Fruit fly (Drosophila melanogaster) whole organism, embryonic: ENCODE results near the gene Adck5.

ENCODE experiments used
- Awh ChIP-seq: fragments of 200-800 bp; sonication (Bioruptor generic); IDR thresholded peaks from 2 replicates; pipeline ENCODE4, ENCODE4 v1.3.6; 2022; ENCODE audit warnings: missing biosample characterization, missing genetic modification characterization
- B-H1 ChIP-seq: fragments of 200-800 bp; sonication (Bioruptor generic); IDR thresholded peaks from 3 replicates; pipeline ENCODE4 v1.3.6; 2022; ENCODE audit warnings: missing biosample characterization, missing genetic modification characterization
- Bgb ChIP-seq: fragments of 200-800 bp; sonication (Bioruptor generic); IDR thresholded peaks from 2 replicates; pipeline ENCODE4 v1.3.6; 2022; ENCODE audit warnings: missing biosample characterization, missing genetic modification characterization; ENCODE audit not compliant: partially characterized antibody
- CG1024 ChIP-seq: fragments of 200-800 bp; sonication (Bioruptor generic); IDR thresholded peaks from 2 replicates; pipeline ENCODE4 v1.3.6; 2022; ENCODE audit warnings: missing biosample characterization, missing genetic modification characterization
- CG10565 ChIP-seq: fragments of 200-800 bp; sonication (Bioruptor generic); optimal IDR thresholded peaks from 3 replicates; lab custom pipeline; 2016; ENCODE audit warnings: missing biosample characterization, mild to moderate bottlenecking, missing genetic modification characterization
- CG10959 ChIP-seq: fragments of 200-800 bp; sonication (Bioruptor generic); IDR thresholded peaks from 2 replicates; pipeline ENCODE4 v1.3.6; 2022; ENCODE audit warnings: missing biosample characterization, missing genetic modification characterization
- CG14014 ChIP-seq: fragments of 200-800 bp; sonication (Bioruptor generic); IDR thresholded peaks from 2 replicates; pipeline ENCODE4 v1.3.6; 2022; ENCODE audit warnings: missing biosample characterization, missing genetic modification characterization
- CG14710 ChIP-seq: fragments of 200-800 bp; sonication (Bioruptor generic); optimal IDR thresholded peaks from 3 replicates; lab custom pipeline; 2019; ENCODE audit warnings: missing biosample characterization, mild to moderate bottlenecking, missing genetic modification characterization, moderate library complexity
- CG17328 ChIP-seq: fragments of 200-800 bp; sonication (Bioruptor generic); IDR thresholded peaks from 2 replicates; pipeline ENCODE4 v1.3.6; 2022; ENCODE audit warnings: missing biosample characterization, missing genetic modification characterization
- CG17361 ChIP-seq: fragments of 200-800 bp; sonication (Bioruptor generic); IDR thresholded peaks from 3 replicates; pipeline ENCODE4 v1.3.6; 2022; ENCODE audit warnings: missing biosample characterization, missing genetic modification characterization
- CG17385 ChIP-seq: fragments of 200-800 bp; sonication (Bioruptor generic); optimal IDR thresholded peaks from 3 replicates; lab custom pipeline; 2018; ENCODE audit warnings: missing biosample characterization, mild to moderate bottlenecking, missing genetic modification characterization
- CG17568 ChIP-seq: fragments of 200-800 bp; sonication (Bioruptor generic); optimal IDR thresholded peaks from 2 replicates; lab custom pipeline; 2018; ENCODE audit warnings: missing biosample characterization, mild to moderate bottlenecking, missing genetic modification characterization, moderate library complexity
- CG2120 ChIP-seq: fragments of 200-800 bp; sonication (Bioruptor generic); optimal IDR thresholded peaks from 3 replicates; lab custom pipeline; 2016; ENCODE audit warnings: missing biosample characterization, missing genetic modification characterization
- CG2202 ChIP-seq: fragments of 200-800 bp; sonication (Bioruptor generic); optimal IDR thresholded peaks from 2 replicates; lab custom pipeline; 2018; ENCODE audit warnings: missing biosample characterization, mild to moderate bottlenecking, missing genetic modification characterization
- CG4424 ChIP-seq: fragments of 200-800 bp; sonication (Bioruptor generic); optimal IDR thresholded peaks from 3 replicates; lab custom pipeline; 2016; ENCODE audit warnings: missing biosample characterization, missing genetic modification characterization
- CG4820 ChIP-seq: fragments of 200-800 bp; sonication (Bioruptor generic); optimal IDR thresholded peaks from 3 replicates; lab custom pipeline; 2016; ENCODE audit warnings: missing biosample characterization, missing genetic modification characterization
- CG5953 ChIP-seq: fragments of 200-800 bp; sonication (Bioruptor generic); IDR thresholded peaks from 2 replicates; pipeline ENCODE4 v1.3.6; 2022; ENCODE audit warnings: missing biosample characterization, missing genetic modification characterization
- CG6254 ChIP-seq: fragments of 200-800 bp; sonication (Bioruptor generic); optimal IDR thresholded peaks from 3 replicates; lab custom pipeline; 2017; ENCODE audit warnings: mild to moderate bottlenecking, missing biosample characterization, missing genetic modification reagents, missing genetic modification characterization
- CG6854 ChIP-seq: fragments of 200-800 bp; sonication (Bioruptor generic); optimal IDR thresholded peaks from 3 replicates; lab custom pipeline; 2017; ENCODE audit warnings: missing biosample characterization, mild to moderate bottlenecking, missing genetic modification characterization
- CG7372 ChIP-seq: fragments of 200-800 bp; sonication (Bioruptor generic); IDR thresholded peaks from 2 replicates; pipeline ENCODE4 v1.3.6; 2022; ENCODE audit warnings: missing biosample characterization, missing genetic modification characterization
- CG7928 ChIP-seq: fragments of 200-800 bp; sonication (Bioruptor generic); optimal IDR thresholded peaks from 2 replicates; lab custom pipeline; 2017; ENCODE audit warnings: missing biosample characterization, mild to moderate bottlenecking, missing genetic modification characterization
- CG8944 ChIP-seq: fragments of 200-800 bp; sonication (Bioruptor generic); optimal IDR thresholded peaks from 3 replicates; lab custom pipeline; 2016; ENCODE audit warnings: missing biosample characterization, missing genetic modification characterization
- HLHmδ ChIP-seq: fragments of 200-800 bp; sonication (Bioruptor generic); optimal IDR thresholded peaks from 2 replicates; lab custom pipeline; 2018; ENCODE audit warnings: missing biosample characterization, mild to moderate bottlenecking, missing genetic modification characterization, moderate library complexity
- Hr3 ChIP-seq: fragments of 200-800 bp; sonication (Bioruptor generic); optimal IDR thresholded peaks from 3 replicates; lab custom pipeline; 2016; ENCODE audit warnings: missing biosample characterization, missing genetic modification characterization
- Hsf ChIP-seq: fragments of 200-800 bp; sonication (Bioruptor generic); optimal IDR thresholded peaks from 3 replicates; lab custom pipeline; 2016; ENCODE audit warnings: missing biosample characterization, missing genetic modification characterization
- Nf-YB ChIP-seq: fragments of 200-800 bp; sonication (Bioruptor generic); optimal IDR thresholded peaks from 3 replicates; lab custom pipeline; 2019; ENCODE audit warnings: missing biosample characterization, mild to moderate bottlenecking, missing genetic modification characterization, moderate library complexity
- Opbp ChIP-seq: fragments of 200-800 bp; sonication (Bioruptor generic); IDR thresholded peaks from 3 replicates; pipeline ENCODE4 v1.3.6; 2022; ENCODE audit warnings: missing biosample characterization, missing genetic modification characterization; ENCODE audit not compliant: partially characterized antibody
- PHDP ChIP-seq: fragments of 200-800 bp; sonication (Bioruptor generic); optimal IDR thresholded peaks from 3 replicates; lab custom pipeline; 2018; ENCODE audit warnings: missing biosample characterization, mild to moderate bottlenecking, missing genetic modification characterization, moderate library complexity
- Ptx1 ChIP-seq: fragments of 200-800 bp; sonication (Bioruptor generic); IDR thresholded peaks from 2 replicates; pipeline ENCODE4 v1.3.6; 2022; ENCODE audit warnings: missing biosample characterization, missing genetic modification characterization
- Stat92E ChIP-seq, 3 experiments: fragments of >200 bp in 2 of 3; fragments of 200-800 bp in 1 of 3; sonication (Bioruptor generic) in 1 of 3; optimal IDR thresholded peaks; 2 replicates each; lab custom pipeline; 2017 to 2019; ENCODE audit warnings: missing biosample characterization in 3 of 3, missing genetic modification characterization in 3 of 3, mild to moderate bottlenecking in 1 of 3, moderate library complexity in 1 of 3
- Taf1 ChIP-seq: fragments of 200-800 bp; sonication (Bioruptor generic); IDR thresholded peaks from 2 replicates; pipeline ENCODE4 v1.3.6; 2022; ENCODE audit warnings: missing biosample characterization, missing genetic modification characterization
- ap ChIP-seq: fragments of 200-800 bp; sonication (Bioruptor generic); IDR thresholded peaks from 2 replicates; pipeline ENCODE4 v1.3.6; 2022; ENCODE audit warnings: missing biosample characterization, missing genetic modification characterization
- corto ChIP-seq: fragments of 200-800 bp; sonication (Bioruptor generic); optimal IDR thresholded peaks from 2 replicates; lab custom pipeline; 2016; ENCODE audit warnings: missing biosample characterization, mild to moderate bottlenecking, missing genetic modification characterization, moderate library complexity
- dimm ChIP-seq: fragments of 200-800 bp; sonication (Bioruptor generic); IDR thresholded peaks from 2 replicates; pipeline ENCODE4 v1.3.6; 2022; ENCODE audit warnings: missing biosample characterization, missing genetic modification characterization
- ems ChIP-seq: fragments of 200-800 bp; sonication (Bioruptor generic); optimal IDR thresholded peaks from 3 replicates; lab custom pipeline; 2016; ENCODE audit warnings: missing biosample characterization, missing genetic modification characterization
- en ChIP-seq: fragments of 200-800 bp; sonication (Bioruptor generic); optimal IDR thresholded peaks from 2 replicates; lab custom pipeline; 2016; ENCODE audit warnings: missing biosample characterization, missing genetic modification characterization
- fd64A ChIP-seq: fragments of 200-800 bp; sonication (Bioruptor generic); optimal IDR thresholded peaks from 3 replicates; lab custom pipeline; 2018; ENCODE audit warnings: missing biosample characterization, mild to moderate bottlenecking, missing genetic modification characterization
- ftz-f1 ChIP-seq: fragments of 200-800 bp; sonication (Bioruptor generic); optimal IDR thresholded peaks from 2 replicates; lab custom pipeline; 2016; ENCODE audit warnings: missing biosample characterization, missing genetic modification characterization
- gcm2 ChIP-seq: fragments of 200-800 bp; sonication (Bioruptor generic); optimal IDR thresholded peaks from 2 replicates; lab custom pipeline; 2016; ENCODE audit warnings: missing biosample characterization, missing genetic modification characterization
- ham ChIP-seq: fragments of 200-800 bp; sonication (Bioruptor generic); IDR thresholded peaks from 2 replicates; pipeline ENCODE4 v1.3.6; 2022; ENCODE audit warnings: missing biosample characterization, missing genetic modification characterization
- hbn ChIP-seq: fragments of 200-800 bp; sonication (Bioruptor generic); IDR thresholded peaks from 2 replicates; pipeline ENCODE4 v1.3.6; 2022; ENCODE audit warnings: missing biosample characterization, missing genetic modification characterization; ENCODE audit not compliant: partially characterized antibody
- insv ChIP-seq, 2 experiments: fragments of 200-800 bp; sonication (Bioruptor generic); optimal IDR thresholded peaks; 3 replicates each; lab custom pipeline; 2016 to 2018; ENCODE audit warnings: missing biosample characterization in 2 of 2, missing genetic modification characterization in 2 of 2
- peb ChIP-seq: fragments of 200-800 bp; sonication (Bioruptor generic); IDR thresholded peaks from 2 replicates; pipeline ENCODE4 v1.3.6; 2022; ENCODE audit warnings: missing biosample characterization, missing genetic modification characterization
- pho ChIP-seq: fragments of 200-800 bp; sonication (Bioruptor generic); optimal IDR thresholded peaks from 2 replicates; lab custom pipeline; 2016; ENCODE audit warnings: missing biosample characterization, missing genetic modification characterization
- sima ChIP-seq: fragments of 200-800 bp; sonication (Bioruptor generic); optimal IDR thresholded peaks from 2 replicates; lab custom pipeline; 2016; ENCODE audit warnings: missing biosample characterization, missing genetic modification characterization
- slou ChIP-seq: fragments of 200-800 bp; sonication (Bioruptor generic); optimal IDR thresholded peaks from 3 replicates; lab custom pipeline; 2016; ENCODE audit warnings: missing biosample characterization, missing genetic modification characterization
- tap ChIP-seq: fragments of 200-800 bp; optimal IDR thresholded peaks from 3 replicates; lab custom pipeline; 2019; ENCODE audit warnings: missing biosample characterization, mild to moderate bottlenecking, missing genetic modification characterization, moderate library complexity
- trh ChIP-seq: fragments of 200-800 bp; sonication (Bioruptor generic); optimal IDR thresholded peaks from 2 replicates; lab custom pipeline; 2016; ENCODE audit warnings: missing biosample characterization, missing genetic modification characterization
- zen2 ChIP-seq: fragments of 200-800 bp; sonication (Bioruptor generic); IDR thresholded peaks from 3 replicates; pipeline ENCODE4 v1.3.6; 2022; ENCODE audit warnings: missing biosample characterization, missing genetic modification characterization; ENCODE audit not compliant: partially characterized antibody

Adck5 gene

DNA sequence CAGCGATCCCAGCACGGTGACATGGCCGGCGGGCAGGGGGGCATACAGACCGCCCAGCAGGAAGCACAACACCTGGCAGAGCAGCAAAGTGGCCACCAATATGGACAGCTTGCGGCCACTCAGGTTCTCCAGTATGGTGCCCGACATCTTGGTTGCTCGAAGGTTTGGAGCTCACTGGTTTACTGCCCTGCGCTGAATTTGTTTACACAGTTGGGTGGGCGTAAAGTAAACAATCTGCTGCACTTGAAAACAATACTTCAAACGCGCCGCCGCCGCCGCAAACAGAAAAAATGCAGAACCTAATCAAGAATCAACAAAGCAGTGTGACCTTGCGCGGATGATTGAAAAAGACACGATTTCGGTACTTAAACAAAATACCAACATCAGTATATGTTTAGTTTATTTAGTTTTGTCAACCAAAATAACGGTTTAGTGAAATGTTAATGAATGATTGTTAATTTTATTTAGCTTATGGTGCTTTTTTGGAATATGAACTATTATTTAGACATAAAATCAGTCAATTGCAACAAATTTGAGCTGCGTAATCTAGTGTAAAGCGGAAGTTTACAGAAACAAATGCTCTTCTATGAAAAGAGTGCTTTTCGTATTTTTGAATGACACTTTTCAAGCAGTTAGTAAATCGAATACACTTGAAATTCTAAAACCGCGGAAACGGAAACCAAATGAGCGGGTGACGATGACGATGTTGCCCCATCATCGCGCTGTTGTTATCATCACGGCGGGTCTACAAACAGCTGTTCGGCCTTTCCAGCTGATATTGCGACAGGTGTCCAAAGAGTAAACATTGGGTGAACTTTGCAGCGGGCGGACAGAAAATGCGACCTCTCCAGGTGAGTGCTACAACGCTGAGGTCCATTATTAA, at the start of gene Adck5, which contains the start of gene wls (continued):
- TF ChIP-seq CG4424 (GFP tag; lab: Kevin White, UChicago) (peak; percentile 38), en (GFP tag; lab: Kevin White, UChicago) (no peak), Bgb (peak; percentile 24; the same call in 1 of the 2 replicates), CG8944 (GFP tag; lab: Kevin White, UChicago) (no peak), CG2202 (tag; lab: Kevin White, UChicago) (peak; percentile 50), HLHmδ (peak; percentile 44), CG14014 (GFP tag; lab: Robert Waterston, UW) (peak; percentile 20; the same call in 1 of the 2 replicates), Awh (0 out of 2 replicates have a peak, but pooled peaks have one; percentile 35), CG7928 (GFP tag; lab: Kevin White, UChicago) (no peak), CG4820 (no peak), Taf1 (no peak), trh (GFP tag; lab: Kevin White, UChicago) (no peak), CG6254 (GFP tag; lab: Kevin White, UChicago) (no peak), CG2120 (GFP tag; lab: Kevin White, UChicago) (no peak), zen2 (GFP tag; lab: Robert Waterston, UW) (peak; percentile 41; the same call in 2 of the 3 replicates), sima (GFP tag; lab: Kevin White, UChicago) (no peak), peb (GFP tag; lab: Robert Waterston, UW) (no peak), hbn (GFP tag; lab: Robert Waterston, UW) (0 out of 2 replicates have a peak, but pooled peaks have one; percentile 27), CG17385 (GFP tag; lab: Kevin White, UChicago) (peak; percentile 56), Hsf (GFP tag; lab: Kevin White, UChicago) (peak; percentile 62), ems (GFP tag; lab: Kevin White, UChicago) (no peak), gcm2 (peak; percentile 3), pho (GFP tag; lab: Kevin White, UChicago) (peak; percentile 43), CG1024 (no peak; the same call in 1 of the 2 replicates), CG5953 (no peak), CG10959 (no peak), dimm (GFP tag; lab: Robert Waterston, UW) (no peak), CG6854 (GFP tag; lab: Kevin White, UChicago) (peak; percentile 65), ham (GFP tag; lab: Robert Waterston, UW) (no peak), B-H1 (GFP tag; lab: Robert Waterston, UW) (no peak), Nf-YB (GFP tag; lab: Kevin White, UChicago) (no peak), Opbp (GFP tag; lab: Robert Waterston, UW) (no peak), tap (no peak), CG17328 (GFP tag; lab: Robert Waterston, UW) (peak; percentile 42; the same call in 1 of the 2 replicates), Hr3 (GFP tag; lab: Kevin White, UChicago) (no peak), fd64A (GFP tag; lab: Kevin White, UChicago) (peak; percentile 22), slou (GFP tag; lab: Kevin White, UChicago) (peak; percentile 18), PHDP (tag; lab: Kevin White, UChicago) (peak; percentile 61), Stat92E (GFP tag; optimal IDR thresholded peaks at IDR 0.05; lab: Kevin White, UChicago) (no peak), CG7372 (GFP tag; lab: Robert Waterston, UW) (no peak), corto (no peak), insv (GFP tag; optimal IDR thresholded peaks at IDR 0.05; lab: Kevin White, UChicago) (peak in 1 of 2 experiments; percentile 70), CG17568 (no peak), ftz-f1 (GFP tag; lab: Kevin White, UChicago) (no peak), Ptx1 (no peak), CG17361 (GFP tag; lab: Robert Waterston, UW) (peak; percentile 62; the same call in 2 of the 3 replicates), CG10565 (GFP tag; lab: Kevin White, UChicago) (no peak), ap (GFP tag; lab: Robert Waterston, UW) (no peak), CG14710 (tag; lab: Kevin White, UChicago) (peak; percentile 81)
